Fruit fly (Drosophila melanogaster) whole organism: Measurements from ENCODE around the gene Bka.

Experiments
- CG8478 ChIP-seq: fragments of >200 bp; optimal IDR thresholded peaks from 2 replicates; lab custom pipeline; 2018; ENCODE audit warnings: inconsistent platforms
- Dll ChIP-seq: fragments of >200 bp; optimal IDR thresholded peaks from 2 replicates; lab custom pipeline; 2017
- EcR ChIP-seq, 2 experiments: fragments of >200 bp; optimal IDR thresholded peaks; 2 replicates each; lab custom pipeline; 2017; ENCODE audit warnings: missing biosample characterization in 2 of 2, missing genetic modification characterization in 2 of 2, missing genetic modification reagents in 2 of 2
- pan ChIP-seq: fragments of >200 bp; optimal IDR thresholded peaks from 2 replicates; lab custom pipeline; 2017
- psq ChIP-seq: fragments of >200 bp; optimal IDR thresholded peaks from 2 replicates; lab custom pipeline; 2017
- usp ChIP-seq: fragments of >200 bp; optimal IDR thresholded peaks from 2 replicates; lab custom pipeline; 2017; ENCODE audit warnings: missing biosample characterization, missing genetic modification characterization, mixed read lengths

- TF ChIP-seq CG8478 (lab: Kevin White, UChicago) (no peak), psq (lab: Kevin White, UChicago) (no peak), Dll (lab: Kevin White, UChicago) (no peak), usp (GFP tag; lab: Kevin White, UChicago) (no peak), EcR (GFP tag; optimal IDR thresholded peaks at IDR 0.05; lab: Kevin White, UChicago) (no peak), pan (lab: Kevin White, UChicago) (no peak)
These were observed at the start of gene Bka for dm6 chr2L:9894871-9895364.
